Fruit fly (Drosophila melanogaster) whole organism: ENCODE results near the gene Usp10.

ENCODE experiments used
- psq ChIP-seq: fragments of >200 bp; optimal IDR thresholded peaks from 2 replicates; lab custom pipeline; 2017
- usp ChIP-seq: fragments of >200 bp; optimal IDR thresholded peaks from 2 replicates; lab custom pipeline; 2017; ENCODE audit warnings: missing biosample characterization, missing genetic modification characterization, mixed read lengths

DNA sequence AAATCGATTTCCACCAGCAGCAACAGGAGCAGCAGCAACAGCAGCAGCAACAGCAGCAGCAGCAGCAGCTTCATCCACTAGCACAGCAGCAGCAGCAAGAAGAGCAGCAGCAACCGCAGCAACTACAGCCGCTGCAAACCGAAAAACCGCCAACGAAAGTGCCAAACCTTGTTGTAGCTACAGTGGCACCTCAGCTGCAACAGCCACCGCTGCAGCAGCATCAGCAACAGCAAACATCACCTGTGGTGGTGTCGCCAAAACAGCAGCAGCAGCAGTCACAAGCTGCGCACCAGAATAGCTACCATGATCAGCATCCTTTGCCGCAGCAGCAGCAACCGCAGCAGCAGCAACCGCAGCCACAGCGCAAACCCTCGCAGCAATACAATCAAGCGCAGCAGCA, 16.7 kb downstream of the Usp10 start:
- TF ChIP-seq psq (lab: Kevin White, UChicago) (no peak), usp (GFP tag; lab: Kevin White, UChicago) (no peak)
